Fruit fly (Drosophila melanogaster) whole organism, adult: Measurements from ENCODE around the gene eIF4E5.

Experiments
- CG14711 ChIP-seq: fragments of 200-800 bp; sonication (Bioruptor generic); optimal IDR thresholded peaks from 2 replicates; lab custom pipeline; 2018; ENCODE audit warnings: missing biosample characterization, mild to moderate bottlenecking, missing genetic modification characterization, moderate library complexity
- Clk ChIP-seq: fragments of 200-800 bp; sonication (Bioruptor generic); optimal IDR thresholded peaks from 2 replicates; lab custom pipeline; 2017; ENCODE audit warnings: missing biosample characterization, missing genetic modification characterization
- bab1 ChIP-seq: fragments of 200-800 bp; sonication (Bioruptor generic); optimal IDR thresholded peaks from 3 replicates; lab custom pipeline; 2019; ENCODE audit warnings: missing biosample characterization, mild to moderate bottlenecking, missing genetic modification characterization, moderate library complexity
- kay ChIP-seq: fragments of 200-800 bp; sonication (Bioruptor generic); peaks from one replicate; lab custom pipeline; 2016; ENCODE audit warnings: missing biosample characterization, missing genetic modification characterization, borderline replicate concordance
- tj ChIP-seq: fragments of 200-800 bp; sonication (Bioruptor generic); optimal IDR thresholded peaks from 3 replicates; lab custom pipeline; 2017; ENCODE audit warnings: missing biosample characterization, mild to moderate bottlenecking, missing genetic modification characterization, moderate library complexity

dm6 chr3L:7938638-7939037, 44.0 kb downstream of the eIF4E5 start:
- TF ChIP-seq bab1 (GFP tag; lab: Kevin White, UChicago) (no peak), CG14711 (no peak), Clk (GFP tag; lab: Kevin White, UChicago) (no peak), tj (GFP tag; lab: Kevin White, UChicago) (no peak), kay (GFP tag; lab: Kevin White, UChicago) (no peak)
